Fruit fly (Drosophila melanogaster): ENCODE measurements around the gene emb.

Gene emb

dm6 chr2L:8425962-8426759, 22.8 kb downstream of the emb start:
- TF ChIP-seq CG12768 (GFP tag; optimal IDR thresholded peaks at IDR 0.05), result no peak
- TF ChIP-seq bab1 (GFP tag; optimal IDR thresholded peaks at IDR 0.05), result peak; percentile 30
- no peak for TF ChIP-seq cic (GFP tag; optimal IDR thresholded peaks at IDR 0.05)
- TF ChIP-seq tj (GFP tag; optimal IDR thresholded peaks at IDR 0.05), result peak; percentile 67
- TF ChIP-seq pad (GFP tag; optimal IDR thresholded peaks at IDR 0.05), result no peak
- no peak for TF ChIP-seq CG7101 (tag; optimal IDR thresholded peaks at IDR 0.05)
- TF ChIP-seq ovo (GFP tag; optimal IDR thresholded peaks at IDR 0.05), result no peak
- no peak for TF ChIP-seq Clk (GFP tag; optimal IDR thresholded peaks at IDR 0.05)
- no peak for TF ChIP-seq CG5204 (GFP tag; optimal IDR thresholded peaks at IDR 0.05)
- no peak for TF ChIP-seq CG11617 (GFP tag; optimal IDR thresholded peaks at IDR 0.05)
- TF ChIP-seq CG1620 (GFP tag; optimal IDR thresholded peaks at IDR 0.05), result no peak
- no peak for TF ChIP-seq CG7045 (GFP tag; optimal IDR thresholded peaks at IDR 0.05)
- no peak for TF ChIP-seq toe (GFP tag; optimal IDR thresholded peaks at IDR 0.05)
- peak; percentile 42 for TF ChIP-seq CG33017 (tag; optimal IDR thresholded peaks at IDR 0.05)
- no peak for TF ChIP-seq Hr96 (GFP tag; optimal IDR thresholded peaks at IDR 0.05)
- TF ChIP-seq Crg-1 (GFP tag; optimal IDR thresholded peaks at IDR 0.05), result no peak
- no peak for TF ChIP-seq cnc (optimal IDR thresholded peaks at IDR 0.05)
- TF ChIP-seq kay (GFP tag; ENCODE audit: borderline replicate concordance), result peak; percentile 92
- TF ChIP-seq CG14711 (tag; optimal IDR thresholded peaks at IDR 0.05), result peak; percentile 5
- TF ChIP-seq Mnt (GFP tag; optimal IDR thresholded peaks at IDR 0.05), result no peak

dm6 chr2L:8426801-8427200, 23.4 kb downstream of the emb start:
- no peak for TF ChIP-seq bab1 (GFP tag; optimal IDR thresholded peaks at IDR 0.05)
- TF ChIP-seq cic (GFP tag; optimal IDR thresholded peaks at IDR 0.05), result no peak
- no peak for TF ChIP-seq Crg-1 (GFP tag; optimal IDR thresholded peaks at IDR 0.05)
- no peak for TF ChIP-seq tj (GFP tag; optimal IDR thresholded peaks at IDR 0.05)
- TF ChIP-seq ovo (GFP tag; optimal IDR thresholded peaks at IDR 0.05), result no peak
- no peak for TF ChIP-seq Mnt (GFP tag; optimal IDR thresholded peaks at IDR 0.05)
- TF ChIP-seq CG12768 (GFP tag; optimal IDR thresholded peaks at IDR 0.05), result no peak
- no peak for TF ChIP-seq Hr96 (GFP tag; optimal IDR thresholded peaks at IDR 0.05)
- TF ChIP-seq CG11617 (GFP tag; optimal IDR thresholded peaks at IDR 0.05), result no peak
- TF ChIP-seq cnc (optimal IDR thresholded peaks at IDR 0.05), result no peak

- TF ChIP-seq Clk (GFP tag; optimal IDR thresholded peaks at IDR 0.05) (no peak), kay (GFP tag; ENCODE audit: borderline replicate concordance) (no peak), CG1620 (GFP tag; optimal IDR thresholded peaks at IDR 0.05) (no peak), tj (GFP tag; optimal IDR thresholded peaks at IDR 0.05) (no peak), pad (GFP tag; optimal IDR thresholded peaks at IDR 0.05) (no peak), CG7045 (GFP tag; optimal IDR thresholded peaks at IDR 0.05) (no peak), Hr96 (GFP tag; optimal IDR thresholded peaks at IDR 0.05) (no peak), Mnt (GFP tag; optimal IDR thresholded peaks at IDR 0.05) (no peak), CG11617 (GFP tag; optimal IDR thresholded peaks at IDR 0.05) (no peak), cic (GFP tag; optimal IDR thresholded peaks at IDR 0.05) (no peak), CG33017 (tag; optimal IDR thresholded peaks at IDR 0.05) (no peak), CG7101 (tag; optimal IDR thresholded peaks at IDR 0.05) (no peak), cnc (optimal IDR thresholded peaks at IDR 0.05) (no peak), Crg-1 (GFP tag; optimal IDR thresholded peaks at IDR 0.05) (no peak), CG14711 (tag; optimal IDR thresholded peaks at IDR 0.05) (no peak), ovo (GFP tag; optimal IDR thresholded peaks at IDR 0.05) (no peak), toe (GFP tag; optimal IDR thresholded peaks at IDR 0.05) (no peak), CG12768 (GFP tag; optimal IDR thresholded peaks at IDR 0.05) (no peak)
Measured at dm6 chr2L:8432130-8432529, 28.8 kb downstream of the emb start.

- TF ChIP-seq CG7101 (tag; optimal IDR thresholded peaks at IDR 0.05) (no peak), pad (GFP tag; optimal IDR thresholded peaks at IDR 0.05) (peak; percentile 47), cic (GFP tag; optimal IDR thresholded peaks at IDR 0.05) (no peak), ovo (GFP tag; optimal IDR thresholded peaks at IDR 0.05) (peak; percentile 52), CG5204 (GFP tag; optimal IDR thresholded peaks at IDR 0.05) (no peak), CG11617 (GFP tag; optimal IDR thresholded peaks at IDR 0.05) (no peak)
Measured at dm6 chr2L:8433512-8433911, 30.1 kb downstream of the emb start, which contains the start of gene grk. TSS of gene grk (minus strand) at chr2L:8433598.

- TF ChIP-seq cic (GFP tag; optimal IDR thresholded peaks at IDR 0.05), result no peak
- TF ChIP-seq pad (GFP tag; optimal IDR thresholded peaks at IDR 0.05), result peak; percentile 10
- peak; percentile 15 for TF ChIP-seq bab1 (GFP tag; optimal IDR thresholded peaks at IDR 0.05)
- no peak for TF ChIP-seq Clk (GFP tag; optimal IDR thresholded peaks at IDR 0.05)
- TF ChIP-seq CG33017 (tag; optimal IDR thresholded peaks at IDR 0.05), result no peak
- TF ChIP-seq CG7045 (GFP tag; optimal IDR thresholded peaks at IDR 0.05), result no peak
- TF ChIP-seq CG12768 (GFP tag; optimal IDR thresholded peaks at IDR 0.05), result no peak
- no peak for TF ChIP-seq cnc (optimal IDR thresholded peaks at IDR 0.05)
- TF ChIP-seq kay (GFP tag; ENCODE audit: borderline replicate concordance), result no peak
- TF ChIP-seq CG11617 (GFP tag; optimal IDR thresholded peaks at IDR 0.05), result no peak
- no peak for TF ChIP-seq Hr96 (GFP tag; optimal IDR thresholded peaks at IDR 0.05)
- no peak for TF ChIP-seq CG5204 (GFP tag; optimal IDR thresholded peaks at IDR 0.05)
- TF ChIP-seq Crg-1 (GFP tag; optimal IDR thresholded peaks at IDR 0.05), result peak; percentile 23
- no peak for TF ChIP-seq tj (GFP tag; optimal IDR thresholded peaks at IDR 0.05)
- TF ChIP-seq CG1620 (GFP tag; optimal IDR thresholded peaks at IDR 0.05), result peak; percentile 48
- no peak for TF ChIP-seq ovo (GFP tag; optimal IDR thresholded peaks at IDR 0.05)
- TF ChIP-seq Mnt (GFP tag; optimal IDR thresholded peaks at IDR 0.05), result peak; percentile 65
- TF ChIP-seq CG14711 (tag; optimal IDR thresholded peaks at IDR 0.05), result no peak
- peak; percentile 24 for TF ChIP-seq CG7101 (tag; optimal IDR thresholded peaks at IDR 0.05)
- TF ChIP-seq toe (GFP tag; optimal IDR thresholded peaks at IDR 0.05), result no peak
Measured at dm6 chr2L:8437176-8437575, 33.8 kb downstream of the emb start, which contains the start of the genes D12 and Chrac-14. TSS of gene D12 (minus strand) at chr2L:8437365. TSS of gene Chrac-14 (plus strand) at chr2L:8437405.

- TF ChIP-seq bab1 (GFP tag; optimal IDR thresholded peaks at IDR 0.05), result peak; percentile 31
- TF ChIP-seq CG33017 (tag; optimal IDR thresholded peaks at IDR 0.05), result no peak
- no peak for TF ChIP-seq CG5204 (GFP tag; optimal IDR thresholded peaks at IDR 0.05)
- no peak for TF ChIP-seq cic (GFP tag; optimal IDR thresholded peaks at IDR 0.05)
- TF ChIP-seq Clk (GFP tag; optimal IDR thresholded peaks at IDR 0.05), result no peak
- no peak for TF ChIP-seq Hr96 (GFP tag; optimal IDR thresholded peaks at IDR 0.05)
- TF ChIP-seq CG7045 (GFP tag; optimal IDR thresholded peaks at IDR 0.05), result no peak
- no peak for TF ChIP-seq tj (GFP tag; optimal IDR thresholded peaks at IDR 0.05)
- peak; percentile 16 for TF ChIP-seq CG14711 (tag; optimal IDR thresholded peaks at IDR 0.05)
- no peak for TF ChIP-seq ovo (GFP tag; optimal IDR thresholded peaks at IDR 0.05)
- TF ChIP-seq Mnt (GFP tag; optimal IDR thresholded peaks at IDR 0.05), result no peak
- TF ChIP-seq CG7101 (tag; optimal IDR thresholded peaks at IDR 0.05), result no peak
- no peak for TF ChIP-seq CG12768 (GFP tag; optimal IDR thresholded peaks at IDR 0.05)
- TF ChIP-seq kay (GFP tag; ENCODE audit: borderline replicate concordance), result peak; percentile 94
- peak; percentile 10 for TF ChIP-seq pad (GFP tag; optimal IDR thresholded peaks at IDR 0.05)
- TF ChIP-seq Crg-1 (GFP tag; optimal IDR thresholded peaks at IDR 0.05), result no peak
- TF ChIP-seq toe (GFP tag; optimal IDR thresholded peaks at IDR 0.05), result no peak
- no peak for TF ChIP-seq cnc (optimal IDR thresholded peaks at IDR 0.05)
- no peak for TF ChIP-seq CG11617 (GFP tag; optimal IDR thresholded peaks at IDR 0.05)
- peak; percentile 42 for TF ChIP-seq CG1620 (GFP tag; optimal IDR thresholded peaks at IDR 0.05)
Measured at dm6 chr2L:8438052-8438451, 34.7 kb downstream of the emb start, which contains the start of gene mus201. TSS of gene mus201 (plus strand) at chr2L:8438169.
